Worm (Caenorhabditis elegans) whole organism, early embryonic: ENCODE data around the gene pad-2.

Experiments used
- B0310.2 ChIP-seq: sonication (generic microtip); optimal IDR thresholded peaks from 2 replicates; lab custom pipeline; 2016; ENCODE audit warnings: mild to moderate bottlenecking, missing genetic modification characterization, missing compliant biosample characterization
- ama-1 ChIP-seq: fragments of 150-350 bp; optimal IDR thresholded peaks from 2 replicates; lab custom pipeline; 2014
- ceh-13 ChIP-seq: fragments of 200-800 bp; sonication (Bioruptor generic); optimal IDR thresholded peaks from 2 replicates; lab custom pipeline; 2018; ENCODE audit warnings: mild to moderate bottlenecking, missing genetic modification characterization, missing compliant biosample characterization
- flt-1 ChIP-seq: fragments of 200-800 bp; sonication (Bioruptor generic); IDR thresholded peaks from 2 replicates; pipeline ENCODE4 v1.3.6; 2022; ENCODE audit warnings: missing genetic modification characterization, missing compliant biosample characterization
- tbx-37 ChIP-seq: fragments of 200-800 bp; sonication (Bioruptor generic); conservative IDR thresholded peaks from 2 replicates; pipeline ENCODE4 v1.3.6; 2022; ENCODE audit warnings: missing genetic modification reagents, missing genetic modification characterization, missing compliant biosample characterization

DNA sequence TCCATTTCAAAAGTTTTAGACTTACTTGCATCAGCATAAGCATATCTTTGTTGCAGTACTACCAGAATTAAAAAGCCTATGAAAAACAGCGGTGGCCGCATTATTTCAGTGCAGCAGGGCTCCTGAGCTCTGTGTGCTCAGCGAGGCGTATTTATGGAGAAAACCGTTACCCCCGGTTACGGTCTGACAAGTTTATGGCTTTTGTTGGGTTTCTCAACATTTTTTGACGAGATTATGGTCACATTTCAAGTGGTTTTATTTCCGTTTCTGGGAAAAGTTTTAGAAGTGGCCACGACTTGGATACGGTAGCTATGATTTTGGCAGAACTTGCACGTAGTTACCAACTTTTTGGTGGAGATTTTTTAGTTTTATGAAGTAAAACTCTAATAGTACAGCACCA, 44.9 kb upstream of the pad-2 start, which contains the start of gene paml-1:
- no peak for TF ChIP-seq ceh-13 (GFP tag; lab: Kevin White, UChicago)
- TF ChIP-seq flt-1: no peak
- no peak for TF ChIP-seq tbx-37
- TF ChIP-seq ama-1 (lab: Kevin White, UChicago): no peak
- TF ChIP-seq B0310.2 (tag; lab: Kevin White, UChicago): no peak
